Fruit fly (Drosophila melanogaster) whole organism, pupa: ENCODE results near the gene Act79B.
A peak's percentile ranks its signal among the peaks of the same experiment; 100 is the strongest.

ENCODE experiments used
- CG10348 ChIP-seq: fragments of 200-800 bp; sonication (Bioruptor generic); IDR thresholded peaks from 2 replicates; pipeline ENCODE4 v1.3.6; 2022; ENCODE audit warnings: missing biosample characterization, missing genetic modification characterization
- CG12605 ChIP-seq: fragments of 200-800 bp; sonication (Bioruptor generic); IDR thresholded peaks from 2 replicates; pipeline ENCODE4 v1.3.6; 2022; ENCODE audit warnings: missing biosample characterization, missing genetic modification characterization
- CG13204 ChIP-seq: fragments of 200-800 bp; sonication (Bioruptor generic); optimal IDR thresholded peaks from 2 replicates; lab custom pipeline; 2018; ENCODE audit warnings: missing biosample characterization, mild to moderate bottlenecking, missing genetic modification characterization, moderate library complexity
- CG14655 ChIP-seq: fragments of 200-800 bp; sonication (Bioruptor generic); optimal IDR thresholded peaks from 3 replicates; lab custom pipeline; 2017; ENCODE audit warnings: mild to moderate bottlenecking, missing biosample characterization, missing genetic modification reagents, missing genetic modification characterization
- CG15710 ChIP-seq: fragments of 200-800 bp; sonication (Bioruptor generic); optimal IDR thresholded peaks from 2 replicates; lab custom pipeline; 2018; ENCODE audit warnings: missing biosample characterization, mild to moderate bottlenecking, missing genetic modification characterization, moderate library complexity
- CG17806 ChIP-seq: fragments of 200-800 bp; sonication (Bioruptor generic); optimal IDR thresholded peaks from 2 replicates; lab custom pipeline; 2018; ENCODE audit warnings: missing biosample characterization, mild to moderate bottlenecking, missing genetic modification characterization, moderate library complexity
- CG32121 ChIP-seq: fragments of 200-800 bp; sonication (Bioruptor generic); IDR thresholded peaks from 2 replicates; pipeline ENCODE4 v1.3.6; 2022; ENCODE audit warnings: missing biosample characterization, missing genetic modification characterization
- CG34367 ChIP-seq: fragments of 200-800 bp; sonication (Bioruptor generic); optimal IDR thresholded peaks from 2 replicates; lab custom pipeline; 2018; ENCODE audit warnings: missing biosample characterization, mild to moderate bottlenecking, missing genetic modification characterization
- CG4496 ChIP-seq: fragments of 200-800 bp; sonication (Bioruptor generic); IDR thresholded peaks from 3 replicates; pipeline ENCODE4 v1.3.6; 2022; ENCODE audit warnings: missing biosample characterization, missing genetic modification characterization
- CG8159 ChIP-seq: fragments of 200-800 bp; sonication (Bioruptor generic); optimal IDR thresholded peaks from 3 replicates; lab custom pipeline; 2018; ENCODE audit warnings: missing biosample characterization, mild to moderate bottlenecking, missing genetic modification characterization, moderate library complexity
- CG8301 ChIP-seq: fragments of 200-800 bp; sonication (Bioruptor generic); optimal IDR thresholded peaks from 2 replicates; lab custom pipeline; 2018; ENCODE audit warnings: missing biosample characterization, mild to moderate bottlenecking, missing genetic modification characterization
- CG9948 ChIP-seq: fragments of 200-800 bp; sonication (Bioruptor generic); optimal IDR thresholded peaks from 2 replicates; lab custom pipeline; 2018; ENCODE audit warnings: missing biosample characterization, mild to moderate bottlenecking, missing genetic modification characterization, moderate library complexity
- D1 ChIP-seq: fragments of 200-800 bp; sonication (Bioruptor generic); optimal IDR thresholded peaks from 2 replicates; lab custom pipeline; 2018; ENCODE audit warnings: missing biosample characterization, mild to moderate bottlenecking, missing genetic modification characterization, moderate library complexity
- EcR ChIP-seq: fragments of 200-800 bp; sonication (Bioruptor generic); optimal IDR thresholded peaks from 3 replicates; lab custom pipeline; 2019; ENCODE audit warnings: missing biosample characterization, missing genetic modification characterization, mild to moderate bottlenecking, moderate library complexity, missing genetic modification reagents
- Ets98B ChIP-seq: fragments of 200-800 bp; sonication (Bioruptor generic); IDR thresholded peaks from 2 replicates; pipeline ENCODE4 v1.3.6; 2022; ENCODE audit warnings: missing biosample characterization, missing genetic modification characterization
- Pif1A ChIP-seq: fragments of 200-800 bp; sonication (Bioruptor generic); optimal IDR thresholded peaks from 3 replicates; lab custom pipeline; 2016; ENCODE audit warnings: missing biosample characterization, missing genetic modification characterization
- Pif1B ChIP-seq: fragments of 200-800 bp; sonication (Bioruptor generic); optimal IDR thresholded peaks from 3 replicates; lab custom pipeline; 2016; ENCODE audit warnings: missing biosample characterization, missing genetic modification characterization
- Snoo ChIP-seq: fragments of 200-800 bp; sonication (Bioruptor generic); optimal IDR thresholded peaks from 3 replicates; lab custom pipeline; 2017; ENCODE audit warnings: missing biosample characterization, mild to moderate bottlenecking, missing genetic modification characterization, inconsistent platforms
- fd96Ca ChIP-seq: fragments of 200-800 bp; sonication (Bioruptor generic); IDR thresholded peaks from 3 replicates; pipeline ENCODE4 v1.3.6; 2022; ENCODE audit warnings: missing biosample characterization, missing genetic modification characterization
- gl ChIP-seq: fragments of 200-800 bp; sonication (Bioruptor generic); optimal IDR thresholded peaks from 2 replicates; lab custom pipeline; 2018; ENCODE audit warnings: missing biosample characterization, mild to moderate bottlenecking, missing genetic modification characterization
- rn ChIP-seq: fragments of 200-800 bp; sonication (Bioruptor generic); IDR thresholded peaks from 2 replicates; pipeline ENCODE4 v1.3.6; 2022; ENCODE audit warnings: missing biosample characterization, missing genetic modification characterization

Act79B gene

DNA sequence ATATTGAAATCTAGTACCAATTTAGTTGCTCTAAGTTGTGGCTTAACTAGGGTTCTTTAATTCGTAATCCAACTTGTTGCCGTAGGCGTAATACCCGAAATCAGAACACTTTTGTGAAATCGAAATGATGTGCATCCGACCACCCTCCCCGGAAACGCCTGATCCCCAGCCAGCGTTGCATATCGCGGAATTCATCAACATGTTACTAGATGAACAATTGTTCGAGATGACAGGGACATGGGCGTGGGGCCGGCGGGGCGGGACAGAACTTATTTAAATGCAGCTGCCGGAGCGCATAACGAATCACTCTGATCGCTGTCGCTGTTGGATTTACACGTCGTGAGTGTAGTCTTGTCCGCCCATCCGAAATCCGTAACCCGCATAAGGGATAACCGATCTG is at the start of gene Act79B:
Gene Act79B, plus strand, starts transcription at position 301 of the 400 bp plus-strand sequence.
- TF ChIP-seq CG8301 (tag; lab: Kevin White, UChicago) (no peak), Snoo (tag; lab: Kevin White, UChicago) (no peak), CG13204 (GFP tag; lab: Kevin White, UChicago) (no peak), CG14655 (no peak), D1 (tag; lab: Kevin White, UChicago) (no peak), gl (tag; lab: Kevin White, UChicago) (no peak), CG4496 (GFP tag; lab: Robert Waterston, UW) (no peak), Ets98B (GFP tag; lab: Robert Waterston, UW) (no peak), Pif1B (no peak), CG12605 (GFP tag; lab: Robert Waterston, UW) (no peak), CG8159 (tag; lab: Kevin White, UChicago) (no peak), CG17806 (no peak), Pif1A (no peak)
- TF ChIP-seq, all 21 proteins: peak for 0

DNA sequence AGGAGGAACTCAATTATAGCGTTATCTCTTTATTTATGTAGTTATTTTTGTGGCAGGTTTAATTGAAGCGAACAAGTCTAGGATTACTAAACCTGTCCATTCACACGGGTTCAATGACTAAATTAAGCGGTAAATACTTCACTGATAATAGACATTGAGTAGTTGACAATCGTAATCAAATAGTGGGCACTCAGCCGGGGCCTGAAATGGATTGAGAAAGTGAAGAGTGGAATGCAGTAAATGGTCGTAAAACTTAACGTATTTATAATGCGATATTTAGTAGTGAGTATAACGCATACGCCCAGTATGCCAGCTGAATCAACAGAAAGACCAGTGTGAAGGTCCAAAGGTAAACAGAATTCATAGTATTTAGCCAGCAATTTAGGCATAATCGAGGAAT is 48.9 kb upstream of the Act79B start:
- TF ChIP-seq fd96Ca (GFP tag; lab: Robert Waterston, UW) (no peak), EcR (GFP tag; lab: Kevin White, UChicago) (no peak), CG13204 (GFP tag; lab: Kevin White, UChicago) (no peak), gl (tag; lab: Kevin White, UChicago) (no peak)

DNA sequence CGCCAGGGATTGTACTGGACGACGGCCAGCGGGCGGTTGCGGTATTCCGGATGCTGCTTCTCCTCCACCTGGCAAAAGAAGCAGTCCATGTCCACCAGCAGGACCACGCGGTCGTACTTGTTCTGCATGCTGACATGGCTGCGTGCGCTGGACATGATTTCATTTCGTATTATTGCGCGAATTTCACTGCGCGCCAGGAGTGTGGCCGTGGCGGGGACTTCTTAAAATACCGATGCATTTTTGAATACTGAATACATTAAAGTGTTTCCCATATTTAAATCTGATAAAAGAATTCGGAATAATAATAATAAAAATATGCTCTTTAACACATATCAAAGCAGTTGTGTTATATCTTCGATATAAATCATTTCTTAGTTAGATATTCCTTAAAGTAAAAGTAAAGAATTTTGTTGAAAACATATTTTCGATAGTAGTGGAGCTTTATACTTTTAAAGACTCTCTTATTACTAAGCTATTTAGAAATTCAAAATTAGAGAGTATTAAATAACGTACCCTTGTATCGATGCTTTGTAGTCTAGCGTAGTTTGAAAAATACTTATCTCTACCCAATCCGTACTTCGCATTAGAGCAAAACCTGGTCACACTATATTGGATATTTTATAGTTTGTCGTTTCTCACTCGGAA is 43.3 kb upstream of the Act79B start, which contains the start of the genes PolH and CG14562:
Gene PolH, minus strand, starts transcription at position 198 of the 645 bp plus-strand sequence.
Gene CG14562, plus strand, starts transcription at position 607 of the 645 bp plus-strand sequence.
- no peak for TF ChIP-seq rn (GFP tag; lab: Robert Waterston, UW)
- no peak for TF ChIP-seq EcR (GFP tag; lab: Kevin White, UChicago)
- TF ChIP-seq Pif1B, result no peak
- no peak for TF ChIP-seq CG13204 (GFP tag; lab: Kevin White, UChicago)
- TF ChIP-seq CG12605 (GFP tag; lab: Robert Waterston, UW), result no peak
- TF ChIP-seq CG15710 (tag; lab: Kevin White, UChicago), result no peak

DNA sequence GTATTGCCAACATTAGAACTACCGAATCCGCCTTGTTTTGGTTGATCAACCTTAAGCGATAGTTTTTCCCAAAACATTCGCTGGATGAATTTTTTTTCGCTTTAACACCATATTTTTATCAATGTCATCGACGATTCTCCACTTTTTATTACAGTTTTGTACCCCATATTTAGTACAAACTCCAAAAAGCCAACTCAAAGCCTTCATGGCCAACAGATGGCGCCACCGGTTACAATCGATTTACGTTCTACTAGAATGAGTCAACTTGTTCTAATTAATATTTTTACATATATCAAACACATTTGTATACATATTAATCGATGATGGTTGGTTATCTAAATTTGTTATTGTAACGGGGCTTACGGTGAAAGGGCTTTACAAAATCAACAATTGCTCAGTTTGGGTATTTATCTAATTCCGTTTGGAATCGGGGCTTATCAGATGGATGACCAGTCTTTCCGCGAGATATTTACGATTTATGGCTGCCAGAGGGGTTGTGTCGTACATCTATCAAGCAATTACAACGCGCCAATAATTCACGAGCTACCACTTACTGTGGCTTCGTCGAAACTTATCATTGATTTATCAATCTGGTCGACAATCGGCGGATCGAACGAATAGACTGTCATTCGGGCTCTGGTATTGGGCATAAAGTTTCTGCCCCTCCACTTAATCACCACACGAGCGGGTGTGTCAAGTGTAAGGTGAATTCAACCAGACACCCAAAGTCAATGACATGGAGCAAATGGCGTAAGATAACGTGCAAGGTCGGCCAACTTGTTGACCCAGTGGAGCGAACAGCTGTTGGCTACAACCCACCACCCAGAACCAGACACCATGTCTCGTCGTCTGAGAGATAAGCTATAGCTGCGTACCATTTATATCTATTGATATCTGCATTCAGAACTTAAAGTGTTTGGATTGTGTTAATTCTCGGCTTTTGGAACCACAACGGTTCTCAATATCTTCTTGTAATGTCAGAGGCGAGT is 31.7 kb upstream of the Act79B start:
- TF ChIP-seq CG34367 (no peak), EcR (GFP tag; lab: Kevin White, UChicago) (no peak), fd96Ca (GFP tag; lab: Robert Waterston, UW) (no peak), D1 (tag; lab: Kevin White, UChicago) (no peak), CG10348 (GFP tag; lab: Robert Waterston, UW) (no peak), CG8301 (tag; lab: Kevin White, UChicago) (no peak), Ets98B (GFP tag; lab: Robert Waterston, UW) (no peak), CG17806 (no peak), CG8159 (tag; lab: Kevin White, UChicago) (no peak), CG15710 (tag; lab: Kevin White, UChicago) (no peak), CG14655 (no peak), rn (GFP tag; lab: Robert Waterston, UW) (no peak), CG4496 (GFP tag; lab: Robert Waterston, UW) (no peak), CG12605 (GFP tag; lab: Robert Waterston, UW) (no peak), CG32121 (GFP tag; lab: Robert Waterston, UW) (no peak), gl (tag; lab: Kevin White, UChicago) (no peak)

DNA sequence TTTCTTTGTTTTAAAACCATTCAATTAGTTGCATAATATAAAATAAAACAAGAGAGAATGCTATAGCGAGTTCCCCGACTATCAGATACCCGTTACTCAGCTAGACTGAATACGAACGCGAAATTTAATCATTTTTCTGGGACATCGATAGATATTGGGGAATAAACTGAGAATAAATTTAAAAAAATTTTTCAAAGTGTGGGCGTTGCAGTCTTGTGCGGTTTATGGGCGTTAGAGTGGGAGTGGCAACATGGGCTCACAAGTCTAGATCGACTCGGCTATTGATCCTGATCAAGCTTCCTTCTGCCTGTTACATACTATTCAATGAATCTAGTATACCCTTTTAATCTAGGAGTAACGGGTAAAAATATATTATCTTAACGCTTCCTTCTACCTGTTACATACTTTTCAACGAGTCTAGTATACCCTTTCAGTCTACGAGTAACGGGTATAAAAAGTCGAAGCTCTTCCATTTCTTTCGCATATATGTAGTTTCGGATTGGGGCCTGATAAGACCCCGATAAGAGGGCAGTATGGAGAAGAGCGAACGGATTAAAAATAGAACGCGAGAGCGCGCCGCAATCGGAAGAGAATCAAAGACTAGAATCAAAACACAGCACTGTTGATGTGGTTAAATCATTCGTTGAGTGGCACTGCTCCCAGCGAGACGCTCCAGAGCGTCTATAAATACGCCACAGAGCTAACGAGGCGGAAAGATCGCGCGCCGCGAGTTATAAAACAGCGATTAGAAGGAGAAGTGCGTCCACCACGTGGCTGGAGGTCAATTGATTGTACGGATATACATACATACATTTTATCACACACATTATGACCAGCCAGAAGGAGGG is 30.3 kb upstream of the Act79B start, which contains the start of gene CG7458:
Gene CG7458, plus strand, starts transcription at position 637 of the 848 bp plus-strand sequence.
- 0 out of 2 replicates have a peak, but pooled peaks have one; percentile 24 for TF ChIP-seq Ets98B (GFP tag; lab: Robert Waterston, UW)
- no peak for TF ChIP-seq CG10348 (GFP tag; lab: Robert Waterston, UW)
- TF ChIP-seq fd96Ca (GFP tag; lab: Robert Waterston, UW), result 0 out of 3 replicates have a peak, but pooled peaks have one; percentile 18
- no peak for TF ChIP-seq Pif1A
- no peak for TF ChIP-seq D1 (tag; lab: Kevin White, UChicago)
- TF ChIP-seq CG32121 (GFP tag; lab: Robert Waterston, UW), result no peak; the same call in none of the 2 replicates
- TF ChIP-seq rn (GFP tag; lab: Robert Waterston, UW), result no peak
- TF ChIP-seq CG12605 (GFP tag; lab: Robert Waterston, UW), result no peak
- no peak for TF ChIP-seq CG9948 (tag; lab: Kevin White, UChicago)
- no peak for TF ChIP-seq Pif1B
- TF ChIP-seq CG8159 (tag; lab: Kevin White, UChicago), result peak; percentile 46
- TF ChIP-seq CG15710 (tag; lab: Kevin White, UChicago), result peak; percentile 33
- 0 out of 3 replicates have a peak, but pooled peaks have one; percentile 32 for TF ChIP-seq CG4496 (GFP tag; lab: Robert Waterston, UW)
- no peak for TF ChIP-seq gl (tag; lab: Kevin White, UChicago)
- peak; percentile 51 for TF ChIP-seq EcR (GFP tag; lab: Kevin White, UChicago)
- TF ChIP-seq Snoo (tag; lab: Kevin White, UChicago), result no peak
- TF ChIP-seq CG17806, result no peak
- TF ChIP-seq CG34367, result no peak
- no peak for TF ChIP-seq CG13204 (GFP tag; lab: Kevin White, UChicago)
- TF ChIP-seq CG14655, result no peak
- no peak for TF ChIP-seq CG8301 (tag; lab: Kevin White, UChicago)
- TF ChIP-seq, all 21 proteins: peak for 6
